Worm (Caenorhabditis elegans) whole organism, late embryonic: ENCODE measurements around the gene acp-7.

Experiments
- C08G9.2 ChIP-seq: sonication (generic microtip); optimal IDR thresholded peaks from 2 replicates; lab custom pipeline; 2016; ENCODE audit warnings: mild to moderate bottlenecking, missing genetic modification characterization, moderate library complexity, missing compliant biosample characterization
- nfya-1 ChIP-seq: sonication (generic microtip); optimal IDR thresholded peaks from 2 replicates; lab custom pipeline; 2017; ENCODE audit warnings: missing genetic modification characterization, mild to moderate bottlenecking, missing compliant biosample characterization, antibody characterized with exemption, moderate library complexity
- pros-1 ChIP-seq: fragments of 150-350 bp; optimal IDR thresholded peaks from 2 replicates; lab custom pipeline; 2014; ENCODE audit warnings: missing biosample characterization, missing genetic modification reagents, missing genetic modification characterization

- TF ChIP-seq nfya-1 (tag; lab: Kevin White, UChicago) (no peak), pros-1 (tag; lab: Kevin White, UChicago) (no peak), C08G9.2 (tag; lab: Kevin White, UChicago) (no peak)
Measured at ce11 chrIV:6480221-6480620, 48.7 kb upstream of the acp-7 start, which contains the start of gene tyr-6.
